Worm (Caenorhabditis elegans) whole organism, late embryonic: Measurements from ENCODE around the gene nex-3.

ENCODE experiments used
- ama-1 ChIP-seq: fragments of 150-350 bp; optimal IDR thresholded peaks from 2 replicates; lab custom pipeline; 2014
- ceh-31 ChIP-seq: sonication (generic microtip); optimal IDR thresholded peaks from 2 replicates; lab custom pipeline; 2016; ENCODE audit warnings: missing genetic modification characterization, missing compliant biosample characterization
- ceh-34 ChIP-seq: sonication (generic microtip); optimal IDR thresholded peaks from 2 replicates; lab custom pipeline; 2016; ENCODE audit warnings: mild to moderate bottlenecking, missing genetic modification characterization, missing compliant biosample characterization
- ceh-9 ChIP-seq: sonication (generic microtip); optimal IDR thresholded peaks from 2 replicates; lab custom pipeline; 2016; ENCODE audit warnings: mild to moderate bottlenecking, missing genetic modification characterization, inconsistent platforms, missing compliant biosample characterization
- elt-2 ChIP-seq: sonication (generic microtip); optimal IDR thresholded peaks from 2 replicates; lab custom pipeline; 2016; ENCODE audit warnings: missing genetic modification reagents, missing genetic modification characterization, missing compliant biosample characterization
- eyg-1 ChIP-seq: sonication (generic microtip); optimal IDR thresholded peaks from 2 replicates; lab custom pipeline; 2016; ENCODE audit warnings: missing genotype, missing genetic modification characterization, missing compliant biosample characterization
- gmeb-2 ChIP-seq: sonication (generic microtip); optimal IDR thresholded peaks from 2 replicates; lab custom pipeline; 2016; ENCODE audit warnings: missing genetic modification characterization, inconsistent platforms, missing compliant biosample characterization
- nfya-1 ChIP-seq: sonication (generic microtip); optimal IDR thresholded peaks from 2 replicates; lab custom pipeline; 2017; ENCODE audit warnings: missing genetic modification characterization, mild to moderate bottlenecking, missing compliant biosample characterization, antibody characterized with exemption, moderate library complexity
- nhr-11 ChIP-seq: fragments of 150-350 bp; optimal IDR thresholded peaks from 2 replicates; lab custom pipeline; 2014; ENCODE audit warnings: missing biosample characterization, missing genetic modification characterization
- syd-9 ChIP-seq: sonication (generic microtip); optimal IDR thresholded peaks from 2 replicates; lab custom pipeline; 2016; ENCODE audit warnings: mild to moderate bottlenecking, missing genetic modification characterization, moderate library complexity, missing compliant biosample characterization
- tbx-2 ChIP-seq: sonication (generic microtip); optimal IDR thresholded peaks from 2 replicates; lab custom pipeline; 2016; ENCODE audit warnings: missing genetic modification characterization, missing compliant biosample characterization
- unc-3 ChIP-seq, 2 experiments: fragments of 200-800 bp in 1 of 2; sonication (Bioruptor generic) in 1 of 2; sonication (generic microtip) in 1 of 2; conservative IDR thresholded peaks in 1 of 2; optimal IDR thresholded peaks in 1 of 2; 2 replicates each; pipeline versions ENCODE4 v1.3.6 to Lab custom; 2016 to 2022; ENCODE audit warnings: missing compliant biosample characterization in 2 of 2, missing genetic modification characterization in 2 of 2, missing genetic modification reagents in 1 of 2
- unc-55 ChIP-seq: sonication (generic microtip); optimal IDR thresholded peaks from 2 replicates; lab custom pipeline; 2017; ENCODE audit warnings: missing biosample characterization, missing genetic modification reagents, missing genetic modification characterization

DNA sequence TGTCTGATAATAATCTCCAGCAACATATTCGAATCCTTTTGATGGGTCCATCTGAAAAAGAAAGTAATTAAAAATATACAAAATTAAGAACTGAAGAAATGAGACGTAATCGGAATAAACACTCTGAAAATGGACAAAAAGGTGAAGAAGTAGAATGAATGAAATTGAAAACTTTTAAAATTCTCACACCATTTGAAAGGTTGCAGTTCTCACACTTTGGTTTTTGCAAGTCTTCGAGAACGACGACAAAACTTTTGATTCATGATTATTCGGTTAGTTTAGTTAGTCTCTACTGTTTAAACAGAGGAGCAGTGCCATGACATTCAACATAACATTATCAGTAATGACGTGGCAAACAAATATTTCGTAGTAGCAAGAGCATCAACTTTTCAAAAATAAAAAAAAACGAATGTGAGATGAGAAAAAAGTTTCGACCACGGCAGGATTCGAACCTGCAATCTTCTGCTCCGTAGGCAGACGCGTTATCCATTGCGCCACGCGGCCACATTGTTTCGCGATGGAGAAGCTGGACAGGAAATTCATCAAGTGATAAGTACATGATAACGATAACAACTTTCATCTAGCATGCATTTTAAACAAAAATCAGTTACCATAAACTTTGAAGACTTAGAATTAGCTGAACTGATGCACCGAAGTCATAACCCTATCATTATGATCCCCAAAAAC is 8.2 kb downstream of the nex-3 start, which contains the start of gene ceh-43:
- TF ChIP-seq tbx-2 (tag; lab: Kevin White, UChicago) (no peak), syd-9 (no peak), ama-1 (lab: Kevin White, UChicago) (no peak), gmeb-2 (tag; lab: Kevin White, UChicago) (no peak), unc-55 (GFP tag; lab: Kevin White, UChicago) (no peak), eyg-1 (no peak), unc-3 (GFP tag; conservative IDR thresholded peaks at IDR 0.05; lab: Robert Waterston, UW) (no peak), unc-3 (tag; optimal IDR thresholded peaks at IDR 0.05; lab: Kevin White, UChicago) (no peak), ceh-9 (tag; lab: Kevin White, UChicago) (no peak), ceh-31 (no peak), nhr-11 (no peak), ceh-34 (no peak), elt-2 (tag; lab: Kevin White, UChicago) (no peak), nfya-1 (tag; lab: Kevin White, UChicago) (no peak)
